Worm (Caenorhabditis elegans): ENCODE measurements around the gene Y82E9BL.6.

ce11 chrIII:1388274-1389058 lies 42.9 kb upstream of the Y82E9BL.6 start, which contains the start of gene pals-20:
- no peak for TF ChIP-seq ama-1 (optimal IDR thresholded peaks at IDR 0.05)
- no peak for TF ChIP-seq fkh-10 (GFP tag; optimal IDR thresholded peaks at IDR 0.05)
- no peak for TF ChIP-seq nfya-1 (tag; optimal IDR thresholded peaks at IDR 0.05; ENCODE audit: insufficient read depth)
- no peak for TF ChIP-seq ceh-82 (tag; optimal IDR thresholded peaks at IDR 0.05)
- TF ChIP-seq nhr-23 (tag; optimal IDR thresholded peaks at IDR 0.05), result no peak
- no peak for TF ChIP-seq nhr-28 (tag; optimal IDR thresholded peaks at IDR 0.05)
- no peak for TF ChIP-seq nhr-77 (tag; optimal IDR thresholded peaks at IDR 0.05)
- TF ChIP-seq snpc-4 (tag; optimal IDR thresholded peaks at IDR 0.05), result no peak
- TF ChIP-seq nhr-43 (tag; optimal IDR thresholded peaks at IDR 0.05; ENCODE audit: poor library complexity, severe bottlenecking), result no peak
- TF ChIP-seq aly-2 (tag; optimal IDR thresholded peaks at IDR 0.05), result no peak
- no peak for TF ChIP-seq ceh-28 (tag; optimal IDR thresholded peaks at IDR 0.05)
- no peak for TF ChIP-seq tbx-2 (tag; optimal IDR thresholded peaks at IDR 0.05)
- no peak for TF ChIP-seq hmg-11 (tag; optimal IDR thresholded peaks at IDR 0.05)

All from whole organism, L3 larva.